Fruit fly (Drosophila melanogaster) whole organism, prepupa: Measurements from ENCODE around the gene Fntb.

ENCODE experiments used
- CG3919 ChIP-seq: fragments of 200-800 bp; sonication (Bioruptor generic); optimal IDR thresholded peaks from 3 replicates; lab custom pipeline; 2016; ENCODE audit warnings: missing biosample characterization, missing genetic modification characterization
- CG6163 ChIP-seq: fragments of 200-800 bp; sonication (Bioruptor generic); IDR thresholded peaks from 3 replicates; pipeline ENCODE4 v1.3.6; 2022; ENCODE audit warnings: missing biosample characterization, missing genetic modification characterization
- CG7368 ChIP-seq: fragments of 200-800 bp; sonication (Bioruptor generic); optimal IDR thresholded peaks from 3 replicates; lab custom pipeline; 2016; ENCODE audit warnings: missing biosample characterization, missing genetic modification characterization
- CG8119 ChIP-seq: fragments of 200-800 bp; sonication (Bioruptor generic); IDR thresholded peaks from 3 replicates; pipeline ENCODE4 v1.3.6; 2022; ENCODE audit warnings: missing biosample characterization, missing genetic modification characterization
- Hr38 ChIP-seq: sonication (Bioruptor generic); optimal IDR thresholded peaks from 2 replicates; lab custom pipeline; 2016; ENCODE audit warnings: missing biosample characterization, missing genetic modification characterization
- dac ChIP-seq: fragments of 200-800 bp; sonication (Bioruptor generic); optimal IDR thresholded peaks from 2 replicates; lab custom pipeline; 2017; ENCODE audit warnings: missing biosample characterization, mild to moderate bottlenecking, missing genetic modification characterization
- dsx ChIP-seq: fragments of 200-800 bp; optimal IDR thresholded peaks from 3 replicates; lab custom pipeline; 2019; ENCODE audit warnings: missing biosample characterization, mild to moderate bottlenecking, missing genetic modification characterization, moderate library complexity; ENCODE audit not compliant: poor library complexity, severe bottlenecking
- fd85E ChIP-seq: fragments of 200-800 bp; sonication (Bioruptor generic); optimal IDR thresholded peaks from 3 replicates; lab custom pipeline; 2016; ENCODE audit warnings: missing biosample characterization, missing genetic modification characterization

DNA sequence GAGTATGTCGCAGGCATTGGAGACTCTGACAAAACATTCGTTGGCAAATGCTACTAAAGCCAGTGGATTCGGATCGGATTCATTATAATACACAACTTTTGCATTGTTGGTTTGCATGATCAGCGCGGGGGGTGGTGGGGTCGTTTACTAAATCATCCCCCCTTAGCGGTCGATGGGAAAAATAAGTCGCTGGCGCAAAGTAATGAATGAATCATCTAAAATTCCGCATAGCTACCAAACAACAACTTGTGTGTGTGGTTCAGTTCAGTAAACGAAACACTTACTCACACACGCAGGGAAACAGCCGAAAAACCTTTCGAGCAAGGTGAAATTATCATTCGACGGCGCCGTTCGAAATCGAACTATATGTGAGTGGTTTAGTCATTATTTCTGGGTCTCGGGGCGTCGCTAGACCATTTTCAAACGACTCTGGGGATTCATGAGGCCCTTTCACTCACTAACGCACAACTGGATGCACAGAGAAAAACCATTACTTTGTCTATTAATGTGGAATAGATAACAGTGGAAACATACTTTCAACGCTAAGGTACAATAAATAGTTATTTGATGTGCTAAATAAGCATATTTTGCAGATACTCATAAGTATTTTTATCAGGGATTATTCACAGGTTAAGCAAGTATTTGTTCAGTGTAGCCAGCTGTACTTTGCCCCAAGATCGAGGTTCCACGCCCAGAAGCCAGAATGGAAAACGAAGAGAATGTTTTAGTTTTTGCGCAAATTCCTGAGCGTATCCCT lies 15.8 kb downstream of the Fntb start:
- TF ChIP-seq CG6163 (GFP tag; lab: Robert Waterston, UW) (peak; percentile 90), CG7368 (no peak), CG8119 (GFP tag; lab: Robert Waterston, UW) (peak; percentile 80), dsx (no peak), Hr38 (GFP tag; lab: Kevin White, UChicago) (peak; percentile 43), fd85E (GFP tag; lab: Kevin White, UChicago) (no peak), dac (GFP tag; lab: Kevin White, UChicago) (peak; percentile 35), CG3919 (no peak)
